Worm (Caenorhabditis elegans): ENCODE data around the gene adh-1.

DNA sequence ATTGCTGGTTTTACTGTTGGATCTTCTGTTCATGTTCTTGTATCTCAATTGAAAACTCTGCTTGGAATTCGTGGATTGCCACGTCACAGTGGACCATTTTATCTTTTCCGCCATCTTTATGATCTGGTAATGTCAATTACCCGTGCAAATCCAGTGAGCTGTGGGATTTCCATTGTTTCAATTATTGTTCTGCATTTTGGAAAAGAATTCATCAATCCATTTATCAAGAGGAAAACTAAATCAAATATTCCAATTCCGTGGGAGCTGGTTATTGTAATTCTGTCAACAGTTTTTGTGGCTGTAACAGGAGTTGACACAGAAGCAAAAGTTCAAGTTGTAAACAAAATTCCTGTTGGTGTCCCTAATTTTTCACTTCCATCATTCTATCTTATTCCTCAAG lies 11.4 kb upstream of the adh-1 start:
- no peak for TF ChIP-seq flt-1 (GFP tag; IDR thresholded peaks at IDR 0.05)
- no peak for TF ChIP-seq ztf-23 (GFP tag; IDR thresholded peaks at IDR 0.05)

All from whole organism, midembryonic.